Fruit fly (Drosophila melanogaster) Kc167 (cell line): ENCODE results near the gene wfs1.

Experiments
- Myc ChIP-seq: fragments of >200 bp; optimal IDR thresholded peaks from 2 replicates; lab custom pipeline; 2017; ENCODE audit warnings: missing external identifiers
- h ChIP-seq: fragments of >200 bp; optimal IDR thresholded peaks from 3 replicates; lab custom pipeline; 2018; ENCODE audit warnings: missing external identifiers
- psq ChIP-seq: fragments of >200 bp; optimal IDR thresholded peaks from 2 replicates; lab custom pipeline; 2017; ENCODE audit warnings: missing external identifiers
- ttk ChIP-seq: sonication (Bioruptor generic); optimal IDR thresholded peaks from 2 replicates; lab custom pipeline; 2017; ENCODE audit warnings: missing external identifiers

DNA sequence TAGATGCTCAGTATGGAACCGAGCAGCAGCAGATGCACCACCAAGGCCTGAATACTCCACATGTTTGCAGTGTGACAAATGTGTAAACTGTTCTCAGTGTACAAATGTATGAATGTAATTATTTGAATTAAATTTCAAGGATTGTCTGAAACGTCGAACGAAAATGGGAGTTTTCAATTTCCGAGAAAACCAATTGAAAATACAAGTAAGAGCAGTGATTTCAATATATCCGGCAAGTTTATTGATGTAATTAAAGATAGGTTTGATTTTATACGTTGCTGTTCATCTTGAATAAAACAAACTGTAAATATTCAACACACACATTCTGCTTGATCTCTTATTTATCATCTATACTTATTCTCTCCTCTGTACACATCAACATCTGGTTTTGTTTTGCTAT is 20.5 kb upstream of the wfs1 start, which contains the start of gene CG4907:
- TF ChIP-seq Myc (lab: Kevin White, UChicago), result no peak
- TF ChIP-seq ttk (lab: Kevin White, UChicago), result no peak
- no peak for TF ChIP-seq psq (lab: Kevin White, UChicago)
- TF ChIP-seq h (lab: Kevin White, UChicago), result no peak
